Fruit fly (Drosophila melanogaster) whole organism, embryonic: Measurements from ENCODE around the gene RfC3.
A peak's percentile ranks its signal among the peaks of the same experiment; 100 is the strongest.

Experiments
- B-H1 ChIP-seq: fragments of 200-800 bp; sonication (Bioruptor generic); IDR thresholded peaks from 3 replicates; pipeline ENCODE4 v1.3.6; 2022; ENCODE audit warnings: missing biosample characterization, missing genetic modification characterization
- B-H2 ChIP-seq: fragments of 200-800 bp; sonication (Bioruptor generic); optimal IDR thresholded peaks from 2 replicates; lab custom pipeline; 2018; ENCODE audit warnings: missing biosample characterization, mild to moderate bottlenecking, missing genetic modification characterization
- CG11093 ChIP-seq: fragments of 200-800 bp; sonication (Bioruptor generic); IDR thresholded peaks from 3 replicates; pipeline ENCODE4 v1.3.6; 2022; ENCODE audit warnings: missing biosample characterization, missing genetic modification characterization
- CG11696 ChIP-seq: fragments of 200-800 bp; sonication (Bioruptor generic); IDR thresholded peaks from 2 replicates; pipeline ENCODE4 v1.3.6; 2022; ENCODE audit warnings: missing biosample characterization, missing genetic modification characterization
- CG1233 ChIP-seq: fragments of 200-800 bp; sonication (Bioruptor generic); optimal IDR thresholded peaks from 4 replicates; lab custom pipeline; 2018; ENCODE audit warnings: missing biosample characterization, mild to moderate bottlenecking, missing genetic modification characterization
- CG13296 ChIP-seq: fragments of 200-800 bp; sonication (Bioruptor generic); optimal IDR thresholded peaks from 3 replicates; lab custom pipeline; 2018; ENCODE audit warnings: missing biosample characterization, mild to moderate bottlenecking, missing genetic modification characterization
- CG1603 ChIP-seq: fragments of 200-800 bp; sonication (Bioruptor generic); optimal IDR thresholded peaks from 2 replicates; lab custom pipeline; 2019; ENCODE audit warnings: missing biosample characterization, mild to moderate bottlenecking, missing genetic modification characterization, moderate library complexity
- CG18599 ChIP-seq: fragments of 200-800 bp; sonication (Bioruptor generic); optimal IDR thresholded peaks from 3 replicates; lab custom pipeline; 2017; ENCODE audit warnings: missing biosample characterization, missing genetic modification characterization, mild to moderate bottlenecking, moderate library complexity, missing genetic modification reagents
- CG2678 ChIP-seq: fragments of 200-800 bp; sonication (Bioruptor generic); optimal IDR thresholded peaks from 3 replicates; lab custom pipeline; 2019; ENCODE audit warnings: missing biosample characterization, mild to moderate bottlenecking, missing genetic modification characterization, moderate library complexity
- CG30403 ChIP-seq: fragments of 200-800 bp; sonication (Bioruptor generic); optimal IDR thresholded peaks from 3 replicates; lab custom pipeline; 2016; ENCODE audit warnings: missing biosample characterization, missing genetic modification characterization
- CG3163 ChIP-seq: fragments of 200-800 bp; sonication (Bioruptor generic); optimal IDR thresholded peaks from 3 replicates; lab custom pipeline; 2016; ENCODE audit warnings: missing biosample characterization, missing genetic modification characterization
- CG32767 ChIP-seq: fragments of 200-800 bp; sonication (Bioruptor generic); IDR thresholded peaks from 2 replicates; pipeline ENCODE4 v1.3.6; 2022; ENCODE audit warnings: missing biosample characterization, missing genetic modification characterization
- CG3838 ChIP-seq: fragments of 200-800 bp; sonication (Bioruptor generic); optimal IDR thresholded peaks from 3 replicates; lab custom pipeline; 2016; ENCODE audit warnings: missing biosample characterization, missing genetic modification characterization
- CG4730 ChIP-seq: fragments of 200-800 bp; sonication (Bioruptor generic); IDR thresholded peaks from 2 replicates; pipeline ENCODE4 v1.3.6; 2022; ENCODE audit warnings: missing biosample characterization, missing genetic modification characterization
- CG6272 ChIP-seq: fragments of 200-800 bp; sonication (Bioruptor generic); IDR thresholded peaks from 2 replicates; pipeline ENCODE4 v1.3.6; 2022; ENCODE audit warnings: missing biosample characterization, missing genetic modification characterization
- CG6683 ChIP-seq: fragments of 200-800 bp; sonication (Bioruptor generic); optimal IDR thresholded peaks from 2 replicates; lab custom pipeline; 2017; ENCODE audit warnings: missing biosample characterization, mild to moderate bottlenecking, missing genetic modification characterization, missing genetic modification reagents
- CG6765 ChIP-seq: fragments of 200-800 bp; sonication (Bioruptor generic); optimal IDR thresholded peaks from 3 replicates; lab custom pipeline; 2017; ENCODE audit warnings: missing biosample characterization, mild to moderate bottlenecking, missing genetic modification characterization
- CG9609 ChIP-seq: fragments of 200-800 bp; sonication (Bioruptor generic); optimal IDR thresholded peaks from 3 replicates; lab custom pipeline; 2016; ENCODE audit warnings: missing biosample characterization, missing genetic modification characterization
- Chrac-16 ChIP-seq: fragments of 200-800 bp; sonication (Bioruptor generic); optimal IDR thresholded peaks from 3 replicates; lab custom pipeline; 2016; ENCODE audit warnings: missing biosample characterization, missing genetic modification characterization
- D19B ChIP-seq: fragments of 200-800 bp; sonication (Bioruptor generic); optimal IDR thresholded peaks from 2 replicates; lab custom pipeline; 2017; ENCODE audit warnings: missing biosample characterization, mild to moderate bottlenecking, missing genetic modification characterization
- Deaf1 ChIP-seq: fragments of 200-800 bp; optimal IDR thresholded peaks from 3 replicates; lab custom pipeline; 2019; ENCODE audit warnings: missing biosample characterization, mild to moderate bottlenecking, missing genetic modification characterization, moderate library complexity
- Dip2 ChIP-seq: fragments of 200-800 bp; sonication (Bioruptor generic); IDR thresholded peaks from 2 replicates; pipeline ENCODE4 v1.3.6; 2022; ENCODE audit warnings: missing biosample characterization, missing genetic modification characterization
- Doc3 ChIP-seq: fragments of 200-800 bp; sonication (Bioruptor generic); IDR thresholded peaks from 3 replicates; pipeline ENCODE4 v1.3.6; 2022; ENCODE audit warnings: missing biosample characterization, missing genetic modification characterization; ENCODE audit not compliant: partially characterized antibody
- Dref ChIP-seq: fragments of 200-800 bp; sonication (Bioruptor generic); IDR thresholded peaks from 2 replicates; pipeline ENCODE4 v1.3.6; 2022; ENCODE audit warnings: missing biosample characterization, missing genetic modification characterization
- Hey ChIP-seq: fragments of 200-800 bp; sonication (Bioruptor generic); optimal IDR thresholded peaks from 3 replicates; lab custom pipeline; 2018; ENCODE audit warnings: missing biosample characterization, mild to moderate bottlenecking, missing genetic modification characterization
- Myb ChIP-seq: fragments of 200-800 bp; sonication (Bioruptor generic); optimal IDR thresholded peaks from 2 replicates; lab custom pipeline; 2016; ENCODE audit warnings: missing biosample characterization, missing genetic modification characterization
- Oaz ChIP-seq: fragments of 200-800 bp; sonication (Bioruptor generic); IDR thresholded peaks from 2 replicates; pipeline ENCODE4 v1.3.6; 2022; ENCODE audit warnings: missing biosample characterization, missing genetic modification characterization
- Sox100B ChIP-seq: fragments of 200-800 bp; sonication (Bioruptor generic); optimal IDR thresholded peaks from 3 replicates; lab custom pipeline; 2018; ENCODE audit warnings: missing biosample characterization, mild to moderate bottlenecking, missing genetic modification characterization
- Sox102F ChIP-seq: fragments of 200-800 bp; sonication (Bioruptor generic); optimal IDR thresholded peaks from 2 replicates; lab custom pipeline; 2018; ENCODE audit warnings: missing biosample characterization, mild to moderate bottlenecking, missing genetic modification characterization, moderate library complexity
- Ssrp ChIP-seq: fragments of 200-800 bp; sonication (Bioruptor generic); optimal IDR thresholded peaks from 2 replicates; lab custom pipeline; 2018; ENCODE audit warnings: missing biosample characterization, mild to moderate bottlenecking, missing genetic modification characterization, moderate library complexity
- bigmax ChIP-seq: fragments of 200-800 bp; sonication (Bioruptor generic); optimal IDR thresholded peaks from 2 replicates; lab custom pipeline; 2018; ENCODE audit warnings: missing biosample characterization, mild to moderate bottlenecking, missing genetic modification characterization
- ems ChIP-seq: fragments of 200-800 bp; sonication (Bioruptor generic); optimal IDR thresholded peaks from 3 replicates; lab custom pipeline; 2016; ENCODE audit warnings: missing biosample characterization, missing genetic modification characterization
- eve ChIP-seq, 2 experiments: fragments of >200 bp; optimal IDR thresholded peaks; 2 replicates each; lab custom pipeline; 2017; ENCODE audit warnings: missing biosample characterization in 2 of 2, missing genetic modification characterization in 2 of 2
- ewg ChIP-seq: fragments of 200-800 bp; sonication (Bioruptor generic); optimal IDR thresholded peaks from 3 replicates; lab custom pipeline; 2017; ENCODE audit warnings: mild to moderate bottlenecking, missing biosample characterization, missing genetic modification reagents, missing genetic modification characterization
- gce ChIP-seq: fragments of 200-800 bp; sonication (Bioruptor generic); IDR thresholded peaks from 3 replicates; pipeline ENCODE4 v1.3.6; 2022; ENCODE audit warnings: missing biosample characterization, missing genetic modification characterization
- gcm ChIP-seq: fragments of 200-800 bp; sonication (Bioruptor generic); optimal IDR thresholded peaks from 2 replicates; lab custom pipeline; 2019; ENCODE audit warnings: missing biosample characterization, mild to moderate bottlenecking, missing genetic modification characterization, moderate library complexity
- ind ChIP-seq: fragments of 200-800 bp; sonication (Bioruptor generic); optimal IDR thresholded peaks from 3 replicates; lab custom pipeline; 2016; ENCODE audit warnings: missing biosample characterization, missing genetic modification characterization
- klu ChIP-seq: fragments of 200-800 bp; sonication (Bioruptor generic); IDR thresholded peaks from 2 replicates; pipeline ENCODE4 v1.3.6; 2022; ENCODE audit warnings: missing biosample characterization, missing genetic modification characterization
- mam ChIP-seq: fragments of 200-800 bp; sonication (Bioruptor generic); optimal IDR thresholded peaks from 3 replicates; lab custom pipeline; 2016; ENCODE audit warnings: missing biosample characterization, missing genetic modification characterization
- nau ChIP-seq: fragments of 200-800 bp; sonication (Bioruptor generic); optimal IDR thresholded peaks from 3 replicates; lab custom pipeline; 2017; ENCODE audit warnings: missing biosample characterization, mild to moderate bottlenecking, missing genetic modification characterization, missing genetic modification reagents
- p53 ChIP-seq: fragments of 200-800 bp; sonication (Bioruptor generic); optimal IDR thresholded peaks from 2 replicates; lab custom pipeline; 2016; ENCODE audit warnings: missing biosample characterization, missing genetic modification characterization
- ranshi ChIP-seq: fragments of 200-800 bp; sonication (Bioruptor generic); IDR thresholded peaks from 2 replicates; pipeline ENCODE4 v1.3.6; 2022; ENCODE audit warnings: missing biosample characterization, missing genetic modification characterization
- sc ChIP-seq, 3 experiments: fragments of >200 bp in 2 of 3; fragments of 200-800 bp in 1 of 3; sonication (Bioruptor generic) in 1 of 3; optimal IDR thresholded peaks; 2 replicates in 2 of 3; 3 replicates in 1 of 3; lab custom pipeline; 2017; ENCODE audit warnings: mild to moderate bottlenecking in 1 of 3, missing biosample characterization in 1 of 3, missing genetic modification characterization in 1 of 3, missing genetic modification reagents in 1 of 3
- schlank ChIP-seq: fragments of 200-800 bp; sonication (Bioruptor generic); optimal IDR thresholded peaks from 2 replicates; lab custom pipeline; 2018; ENCODE audit warnings: missing biosample characterization, mild to moderate bottlenecking, missing genetic modification characterization
- sima ChIP-seq: fragments of 200-800 bp; sonication (Bioruptor generic); optimal IDR thresholded peaks from 2 replicates; lab custom pipeline; 2016; ENCODE audit warnings: missing biosample characterization, missing genetic modification characterization
- tna ChIP-seq: fragments of 200-800 bp; sonication (Bioruptor generic); IDR thresholded peaks from 2 replicates; pipeline ENCODE4 v1.3.6; 2022; ENCODE audit warnings: missing biosample characterization, missing genetic modification characterization; ENCODE audit not compliant: partially characterized antibody
- trh ChIP-seq: fragments of 200-800 bp; sonication (Bioruptor generic); optimal IDR thresholded peaks from 2 replicates; lab custom pipeline; 2016; ENCODE audit warnings: missing biosample characterization, missing genetic modification characterization
- wdn ChIP-seq: fragments of 200-800 bp; sonication (Bioruptor generic); IDR thresholded peaks from 2 replicates; pipeline ENCODE4 v1.3.6; 2022; ENCODE audit warnings: missing biosample characterization, missing genetic modification characterization
- zf30C ChIP-seq: fragments of 200-800 bp; sonication (Bioruptor generic); optimal IDR thresholded peaks from 3 replicates; lab custom pipeline; 2018; ENCODE audit warnings: missing biosample characterization, mild to moderate bottlenecking, missing genetic modification characterization

The RfC3 gene

dm6 chr2L:10375464-10376236, 43.3 kb upstream of the RfC3 start, which contains the start of the genes CG33303 and dpr19 (continued):
- TF ChIP-seq CG6765 (GFP tag; lab: Kevin White, UChicago) (peak; percentile 50), ewg (GFP tag; lab: Kevin White, UChicago) (peak; percentile 31), klu (GFP tag; lab: Robert Waterston, UW) (no peak), nau (GFP tag; lab: Kevin White, UChicago) (no peak), Sox102F (no peak), bigmax (GFP tag; lab: Kevin White, UChicago) (peak; percentile 95), CG1603 (tag; lab: Kevin White, UChicago) (peak; percentile 16), CG32767 (peak; percentile 73; the same call in 1 of the 2 replicates), CG3838 (no peak), CG9609 (GFP tag; lab: Kevin White, UChicago) (no peak), CG6683 (GFP tag; lab: Kevin White, UChicago) (peak; percentile 68), eve (GFP tag; optimal IDR thresholded peaks at IDR 0.05; lab: Kevin White, UChicago) (no peak), zf30C (GFP tag; lab: Kevin White, UChicago) (no peak), schlank (tag; lab: Kevin White, UChicago) (peak; percentile 2), ind (peak; percentile 43), Sox100B (GFP tag; lab: Kevin White, UChicago) (peak; percentile 83), Deaf1 (no peak), CG13296 (peak; percentile 87), Doc3 (no peak), D19B (peak; percentile 21), CG6272 (GFP tag; lab: Robert Waterston, UW) (no peak), Ssrp (peak; percentile 77), tna (GFP tag; lab: Robert Waterston, UW) (no peak), CG11696 (GFP tag; lab: Robert Waterston, UW) (peak; percentile 63; the same call in 1 of the 2 replicates), wdn (no peak), ranshi (GFP tag; lab: Robert Waterston, UW) (0 out of 2 replicates have a peak, but pooled peaks have one; percentile 33), B-H2 (GFP tag; lab: Kevin White, UChicago) (peak; percentile 68), CG4730 (GFP tag; lab: Robert Waterston, UW) (peak; percentile 36; the same call in 1 of the 2 replicates), Oaz (GFP tag; lab: Robert Waterston, UW) (no peak), CG11093 (no peak), Hey (tag; lab: Kevin White, UChicago) (no peak), mam (GFP tag; lab: Kevin White, UChicago) (no peak), sima (GFP tag; lab: Kevin White, UChicago) (no peak), gcm (peak; percentile 83), CG18599 (peak; percentile 62), CG3163 (no peak), Dref (GFP tag; lab: Robert Waterston, UW) (no peak), Myb (GFP tag; lab: Kevin White, UChicago) (no peak), trh (GFP tag; lab: Kevin White, UChicago) (peak; percentile 19), gce (GFP tag; lab: Robert Waterston, UW) (peak; percentile 76), sc (optimal IDR thresholded peaks at IDR 0.05; lab: Kevin White, UChicago) (no peak), sc (GFP tag; optimal IDR thresholded peaks at IDR 0.05; lab: Kevin White, UChicago) (peak; percentile 33), CG30403 (GFP tag; lab: Kevin White, UChicago) (peak; percentile 64), p53 (GFP tag; lab: Kevin White, UChicago) (no peak), CG2678 (tag; lab: Kevin White, UChicago) (peak; percentile 90), CG1233 (peak; percentile 67), ems (GFP tag; lab: Kevin White, UChicago) (no peak), Chrac-16 (GFP tag; lab: Kevin White, UChicago) (peak; percentile 38), B-H1 (GFP tag; lab: Robert Waterston, UW) (peak; percentile 27; the same call in 1 of the 3 replicates), Dip2 (no peak)
